Fruit fly (Drosophila melanogaster): ENCODE measurements around the gene CG46281.

CG46281 gene

DNA sequence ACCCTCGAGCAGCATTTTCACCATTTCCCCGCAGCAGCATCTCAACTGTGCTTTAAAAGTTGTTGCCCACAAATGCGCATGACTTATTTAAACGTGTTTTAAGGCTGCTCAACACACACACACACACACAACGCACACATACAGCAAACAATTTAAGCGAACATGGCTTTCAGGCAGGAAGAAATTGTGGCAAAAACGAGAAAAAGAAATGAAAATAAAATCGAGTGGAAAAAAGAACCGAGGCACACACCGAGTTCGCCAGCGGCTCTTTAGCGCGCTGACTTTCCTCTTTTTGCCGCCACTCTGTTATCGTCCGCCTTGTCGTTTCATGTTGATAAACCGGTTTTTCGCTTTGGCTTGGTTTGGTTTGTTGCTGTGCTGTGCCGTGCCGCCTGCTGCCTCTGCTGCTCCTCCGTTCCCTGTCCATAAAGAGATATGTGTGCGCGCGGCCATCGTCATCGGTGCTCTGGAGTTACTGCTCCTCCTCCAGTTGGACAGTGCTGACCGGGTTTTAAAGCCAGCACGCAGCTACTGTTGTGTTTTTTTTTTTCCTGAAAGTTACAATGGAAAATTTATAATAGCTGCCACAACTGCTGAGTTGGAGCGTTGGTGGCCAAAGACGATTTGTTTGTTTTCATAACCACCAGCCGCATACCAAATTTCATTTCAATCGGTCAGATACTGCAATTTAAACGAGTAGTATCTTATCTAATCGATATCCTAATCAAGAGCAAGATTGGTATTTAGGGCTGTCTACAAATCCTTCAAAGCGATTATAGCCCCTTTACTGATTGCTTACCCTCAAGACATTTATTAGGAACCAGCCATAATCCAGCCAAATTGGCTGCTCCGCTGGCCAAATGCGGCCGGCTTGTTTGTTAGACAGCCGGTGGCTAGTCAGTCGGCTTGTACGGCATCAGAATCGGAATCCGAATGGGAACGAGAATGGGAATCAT lies 14.0 kb downstream of the CG46281 start (continued):
- TF ChIP-seq Sox102F (GFP tag; optimal IDR thresholded peaks at IDR 0.05) (no peak), CG9609 (GFP tag; optimal IDR thresholded peaks at IDR 0.05) (peak; percentile 39), sqz (GFP tag; optimal IDR thresholded peaks at IDR 0.05) (peak; percentile 61), CG14014 (GFP tag; IDR thresholded peaks at IDR 0.05) (no peak), CG12769 (tag; optimal IDR thresholded peaks at IDR 0.05) (peak; percentile 85), CG5180 (GFP tag; optimal IDR thresholded peaks at IDR 0.05) (no peak), CG14050 (GFP tag; IDR thresholded peaks at IDR 0.05) (no peak), B-H1 (GFP tag; IDR thresholded peaks at IDR 0.05) (no peak), CG31365 (tag; optimal IDR thresholded peaks at IDR 0.05) (no peak), CG2129 (GFP tag; IDR thresholded peaks at IDR 0.05; ENCODE audit: partially characterized antibody) (no peak), Neu2 (GFP tag; optimal IDR thresholded peaks at IDR 0.05; ENCODE audit: borderline replicate concordance) (no peak), Trl (optimal IDR thresholded peaks at IDR 0.05) (no peak), Trl (GFP tag; optimal IDR thresholded peaks at IDR 0.05) (peak; percentile 12), dm (GFP tag; optimal IDR thresholded peaks at IDR 0.05) (no peak), CG8359 (GFP tag; optimal IDR thresholded peaks at IDR 0.05; ENCODE audit: borderline replicate concordance) (no peak), fd102C (GFP tag; optimal IDR thresholded peaks at IDR 0.05) (no peak), bbx (GFP tag; IDR thresholded peaks at IDR 0.05; ENCODE audit: partially characterized antibody) (peak; percentile 9; the same call in 1 of the 2 replicates), sisA (GFP tag; IDR thresholded peaks at IDR 0.05) (no peak), chinmo (GFP tag; IDR thresholded peaks at IDR 0.05; ENCODE audit: partially characterized antibody) (peak; percentile 64; the same call in 2 of the 4 replicates), Lpt (GFP tag; optimal IDR thresholded peaks at IDR 0.05) (peak; percentile 10), Oaz (GFP tag; IDR thresholded peaks at IDR 0.05) (no peak), YL-1 (GFP tag; optimal IDR thresholded peaks at IDR 0.05) (no peak), Lim3 (GFP tag; IDR thresholded peaks at IDR 0.05) (no peak), Hmr (GFP tag; optimal IDR thresholded peaks at IDR 0.05) (peak; percentile 40), zfh2 (GFP tag; optimal IDR thresholded peaks at IDR 0.05) (no peak), CG16779 (GFP tag; IDR thresholded peaks at IDR 0.05) (no peak), Scr (GFP tag; IDR thresholded peaks at IDR 0.05; ENCODE audit: partially characterized antibody) (no peak), ci (GFP tag; IDR thresholded peaks at IDR 0.05) (0 out of 3 replicates have a peak, but pooled peaks have one; percentile 16), CG17186 (GFP tag; optimal IDR thresholded peaks at IDR 0.05) (no peak), so (GFP tag; IDR thresholded peaks at IDR 0.05) (0 out of 3 replicates have a peak, but pooled peaks have one; percentile 7), Vsx1 (GFP tag; optimal IDR thresholded peaks at IDR 0.05) (no peak), trem (tag; optimal IDR thresholded peaks at IDR 0.05) (no peak), knrl (GFP tag; IDR thresholded peaks at IDR 0.05; ENCODE audit: partially characterized antibody) (no peak), abd-A (tag; optimal IDR thresholded peaks at IDR 0.05) (peak; percentile 14), hkb (optimal IDR thresholded peaks at IDR 0.05) (no peak), hkb (GFP tag; IDR thresholded peaks at IDR 0.05) (no peak), CG17568 (GFP tag; optimal IDR thresholded peaks at IDR 0.05) (no peak), CG14860 (GFP tag; IDR thresholded peaks at IDR 0.05; ENCODE audit: partially characterized antibody) (no peak), Ada2b (GFP tag; IDR thresholded peaks at IDR 0.05) (no peak), CG17829 (tag; optimal IDR thresholded peaks at IDR 0.05) (no peak), CG4360 (GFP tag; IDR thresholded peaks at IDR 0.05) (no peak), CG7786 (GFP tag; optimal IDR thresholded peaks at IDR 0.05) (no peak), ranshi (GFP tag; IDR thresholded peaks at IDR 0.05) (no peak), dan (GFP tag; IDR thresholded peaks at IDR 0.05) (no peak), rib (GFP tag; IDR thresholded peaks at IDR 0.05) (peak; percentile 34; the same call in 1 of the 2 replicates), CG34376 (GFP tag; optimal IDR thresholded peaks at IDR 0.05) (peak; percentile 34), scrt (GFP tag; optimal IDR thresholded peaks at IDR 0.05) (no peak), CG42726 (GFP tag; IDR thresholded peaks at IDR 0.05; ENCODE audit: partially characterized antibody) (no peak), CG11456 (GFP tag; IDR thresholded peaks at IDR 0.05) (no peak)

Data from whole organism, embryonic.